Worm (Caenorhabditis elegans): ENCODE results near the gene C05C8.1.

C05C8.1 gene

DNA sequence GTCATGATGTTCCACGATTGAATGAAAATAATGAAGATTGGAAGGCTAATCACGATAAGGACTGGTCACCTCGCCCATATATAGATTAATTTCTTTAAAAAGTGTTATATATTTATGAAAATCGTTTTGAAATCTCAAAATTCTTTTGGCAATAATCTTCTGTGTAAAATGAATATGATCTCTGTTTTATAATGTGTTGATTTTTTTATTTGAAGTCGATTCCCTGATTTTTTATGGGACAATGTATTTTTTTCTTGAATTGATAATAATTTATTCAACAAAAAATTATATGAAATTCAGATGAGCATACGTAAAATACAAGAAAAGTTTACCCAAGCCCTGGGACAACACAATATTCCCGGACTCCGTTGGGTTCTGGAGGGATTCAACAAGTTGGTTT, at the start of gene C05C8.1:
C05C8.1 (plus strand) TSS at position 301 of the 400 bp plus-strand sequence.
- TF ChIP-seq W03F9.2 (tag; optimal IDR thresholded peaks at IDR 0.05) = no peak
- no peak for TF ChIP-seq dao-5 (tag; optimal IDR thresholded peaks at IDR 0.05)
- no peak for TF ChIP-seq him-1 (tag; optimal IDR thresholded peaks at IDR 0.05)

DNA sequence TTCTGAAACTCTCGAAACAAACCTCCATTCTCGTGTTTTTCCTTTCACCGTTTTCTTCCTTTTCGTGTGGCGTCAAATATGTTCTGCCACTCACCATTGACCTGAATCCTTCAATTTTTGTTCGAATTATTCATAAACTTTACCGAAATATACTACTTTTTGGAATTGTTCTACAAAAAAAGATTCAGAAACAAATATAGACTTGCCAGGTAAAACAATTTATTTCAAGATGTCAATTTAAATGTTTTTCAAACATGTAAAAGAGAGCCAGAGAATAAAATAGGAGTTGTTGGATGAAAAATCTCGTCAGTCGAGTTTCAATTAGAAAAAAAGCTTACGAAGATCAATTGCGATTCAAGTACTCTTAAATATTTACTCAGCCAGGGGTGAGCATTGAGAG, 46.0 kb upstream of the C05C8.1 start, which contains the start of gene F09G2.8:
F09G2.8 (minus strand) TSS at position 101 of the 400 bp plus-strand sequence.
- TF ChIP-seq him-1 (tag; optimal IDR thresholded peaks at IDR 0.05) = no peak
- no peak for TF ChIP-seq W03F9.2 (tag; optimal IDR thresholded peaks at IDR 0.05)
- TF ChIP-seq dao-5 (tag; optimal IDR thresholded peaks at IDR 0.05) = no peak

DNA sequence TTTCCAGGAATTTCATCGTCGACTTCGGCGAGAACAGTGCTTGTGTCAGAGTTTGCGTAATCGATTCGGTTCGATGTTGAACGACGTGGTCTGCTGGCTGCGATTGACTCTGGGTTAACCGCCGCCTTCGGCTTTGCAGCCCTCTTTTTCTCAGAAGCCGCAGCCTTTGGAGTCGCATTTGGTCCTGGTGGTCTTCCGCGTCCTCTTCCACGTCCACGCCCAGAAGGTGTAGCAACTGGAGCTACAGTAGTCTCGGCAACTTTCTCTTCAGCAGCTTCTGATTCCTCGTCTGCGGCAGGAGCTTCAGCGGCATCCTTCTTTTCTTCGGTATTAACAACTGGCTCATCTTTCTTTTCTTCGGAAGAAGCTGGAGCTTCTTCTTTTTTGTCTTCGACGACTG, 44.8 kb upstream of the C05C8.1 start:
- TF ChIP-seq W03F9.2 (tag; optimal IDR thresholded peaks at IDR 0.05) = no peak
- TF ChIP-seq him-1 (tag; optimal IDR thresholded peaks at IDR 0.05) = no peak
- TF ChIP-seq dao-5 (tag; optimal IDR thresholded peaks at IDR 0.05) = no peak

DNA sequence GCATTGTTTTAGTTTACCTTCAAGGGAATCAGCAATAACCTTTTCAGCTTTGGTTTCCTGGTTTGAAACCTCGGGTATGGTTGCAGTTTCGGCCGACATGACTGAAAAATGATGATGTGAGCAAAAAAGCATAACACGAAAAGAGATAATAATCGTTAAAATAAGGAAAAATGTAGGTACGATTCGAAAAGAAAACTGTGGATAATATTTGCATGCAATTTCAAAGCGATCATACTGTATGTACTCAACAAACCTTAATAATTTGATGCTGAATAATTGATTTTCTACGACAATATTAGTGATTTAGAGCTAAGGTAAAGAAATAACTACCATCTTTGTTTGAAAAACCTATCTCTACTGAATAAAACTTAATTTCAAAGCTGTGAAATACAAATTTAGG, 43.5 kb upstream of the C05C8.1 start, which contains the start of gene attf-2:
attf-2 (minus strand) TSS at position 101 of the 400 bp plus-strand sequence.
- TF ChIP-seq him-1 (tag; optimal IDR thresholded peaks at IDR 0.05) = no peak
- no peak for TF ChIP-seq dao-5 (tag; optimal IDR thresholded peaks at IDR 0.05)
- TF ChIP-seq W03F9.2 (tag; optimal IDR thresholded peaks at IDR 0.05) = no peak

DNA sequence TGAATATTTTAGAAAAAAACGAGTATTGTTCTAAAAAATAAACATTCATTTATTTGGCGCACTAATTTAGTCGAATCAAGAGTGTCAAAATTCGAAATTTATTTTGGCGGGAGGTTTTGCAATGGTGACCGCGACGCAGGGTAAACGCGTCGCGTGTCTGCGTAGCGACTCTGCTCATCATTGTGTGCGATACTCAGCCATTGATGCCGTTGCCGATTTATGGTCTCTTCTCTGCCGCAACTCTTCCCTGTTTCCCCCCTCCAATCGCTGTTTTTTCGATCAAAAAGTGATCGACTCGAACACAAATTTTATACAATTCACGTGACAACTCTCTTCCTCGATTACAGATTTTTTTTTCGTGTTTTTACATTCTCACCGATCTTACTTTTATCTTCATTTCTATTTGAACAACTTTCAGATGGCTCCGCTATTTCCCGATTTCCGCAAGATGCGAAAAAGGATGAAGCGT, 43.0 kb upstream of the C05C8.1 start, which contains the start of gene F09G2.2:
F09G2.2 (plus strand) TSS at position 419 of the 469 bp plus-strand sequence.
- TF ChIP-seq dao-5 (tag; optimal IDR thresholded peaks at IDR 0.05) (no peak), W03F9.2 (tag; optimal IDR thresholded peaks at IDR 0.05) (peak; percentile 93), him-1 (tag; optimal IDR thresholded peaks at IDR 0.05) (peak; percentile 52)

DNA sequence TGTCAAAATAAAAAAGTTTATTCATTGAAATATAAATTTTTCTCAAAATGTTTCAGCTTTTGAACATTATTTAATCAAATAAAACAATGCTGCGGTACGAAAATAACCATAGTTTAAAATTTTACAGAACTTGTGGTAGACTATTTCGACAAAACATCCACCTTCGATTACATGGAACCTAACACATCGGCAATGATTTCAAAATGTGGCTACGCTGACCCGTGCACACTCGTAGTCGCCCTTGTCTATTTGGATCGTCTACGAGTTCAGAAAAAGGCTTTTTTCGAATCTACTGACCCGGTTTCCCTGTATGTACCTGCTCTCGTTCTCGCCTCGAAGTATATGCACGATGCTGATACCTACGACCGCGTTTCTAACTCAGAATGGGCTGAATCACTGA, 42.5 kb upstream of the C05C8.1 start:
- no peak for TF ChIP-seq W03F9.2 (tag; optimal IDR thresholded peaks at IDR 0.05)
- no peak for TF ChIP-seq dao-5 (tag; optimal IDR thresholded peaks at IDR 0.05)
- TF ChIP-seq him-1 (tag; optimal IDR thresholded peaks at IDR 0.05) = no peak

DNA sequence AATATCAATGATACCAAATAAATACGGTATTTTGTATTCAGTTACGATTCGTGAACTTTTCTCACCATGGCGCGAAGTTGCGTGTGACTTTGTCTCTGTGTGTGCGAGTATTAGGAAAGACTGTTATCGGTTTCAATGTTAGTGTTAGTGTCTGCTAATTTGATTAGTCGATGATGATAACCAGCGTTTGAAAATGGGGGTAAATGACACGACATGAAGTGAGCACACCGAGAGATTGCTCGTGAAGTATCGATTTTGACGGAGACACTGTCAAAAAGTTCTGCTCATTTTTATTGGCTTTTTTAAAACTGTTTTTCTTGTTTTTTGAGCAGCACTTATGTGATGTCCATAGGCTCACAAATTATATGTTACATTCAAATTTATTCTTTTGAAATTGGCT, 41.2 kb upstream of the C05C8.1 start:
- no peak for TF ChIP-seq W03F9.2 (tag; optimal IDR thresholded peaks at IDR 0.05)
- TF ChIP-seq dao-5 (tag; optimal IDR thresholded peaks at IDR 0.05) = no peak
- no peak for TF ChIP-seq him-1 (tag; optimal IDR thresholded peaks at IDR 0.05)

DNA sequence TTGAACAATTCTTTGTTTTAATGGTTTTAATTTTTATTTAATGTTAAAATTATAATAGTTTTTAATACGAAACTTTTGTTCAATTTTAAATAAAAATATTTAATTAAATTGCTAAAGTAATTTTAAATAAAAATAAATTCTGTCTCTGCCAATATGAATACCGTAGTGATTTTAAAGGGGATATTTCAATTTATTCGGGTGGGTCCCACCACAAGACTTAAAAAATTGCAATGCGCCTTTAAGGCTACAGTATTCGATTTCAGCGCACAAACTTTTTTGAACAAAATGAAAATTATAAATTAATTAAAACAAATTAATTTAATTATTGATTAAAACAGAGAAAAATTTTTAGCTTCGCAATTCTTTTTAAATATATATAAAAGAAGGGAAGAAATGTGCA, 40.5 kb upstream of the C05C8.1 start:
- no peak for TF ChIP-seq him-1 (tag; optimal IDR thresholded peaks at IDR 0.05)
- TF ChIP-seq dao-5 (tag; optimal IDR thresholded peaks at IDR 0.05) = no peak
- TF ChIP-seq W03F9.2 (tag; optimal IDR thresholded peaks at IDR 0.05) = no peak

DNA sequence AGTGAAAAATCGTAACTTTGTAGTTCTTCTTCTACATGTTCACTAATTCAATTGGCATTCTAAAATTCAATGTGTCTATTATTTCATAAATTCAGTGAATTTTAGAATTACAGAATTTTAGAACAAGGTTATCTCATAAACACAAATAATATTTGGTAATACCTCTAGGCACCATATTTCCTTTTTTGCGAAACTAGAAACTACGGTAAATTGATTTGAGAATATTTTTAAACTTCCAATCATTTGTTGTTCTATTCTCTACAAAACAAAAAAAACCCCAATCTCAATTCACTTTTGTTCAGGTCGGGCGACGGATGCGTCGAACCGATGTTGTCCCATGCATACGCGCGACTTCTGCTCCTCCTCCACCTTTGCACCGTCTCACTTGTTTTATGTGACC, 39.6 kb upstream of the C05C8.1 start, which contains the start of gene F09G2.1:
F09G2.1 (plus strand) TSS at position 301 of the 400 bp plus-strand sequence.
- TF ChIP-seq him-1 (tag; optimal IDR thresholded peaks at IDR 0.05) = no peak
- no peak for TF ChIP-seq dao-5 (tag; optimal IDR thresholded peaks at IDR 0.05)
- TF ChIP-seq W03F9.2 (tag; optimal IDR thresholded peaks at IDR 0.05) = no peak

DNA sequence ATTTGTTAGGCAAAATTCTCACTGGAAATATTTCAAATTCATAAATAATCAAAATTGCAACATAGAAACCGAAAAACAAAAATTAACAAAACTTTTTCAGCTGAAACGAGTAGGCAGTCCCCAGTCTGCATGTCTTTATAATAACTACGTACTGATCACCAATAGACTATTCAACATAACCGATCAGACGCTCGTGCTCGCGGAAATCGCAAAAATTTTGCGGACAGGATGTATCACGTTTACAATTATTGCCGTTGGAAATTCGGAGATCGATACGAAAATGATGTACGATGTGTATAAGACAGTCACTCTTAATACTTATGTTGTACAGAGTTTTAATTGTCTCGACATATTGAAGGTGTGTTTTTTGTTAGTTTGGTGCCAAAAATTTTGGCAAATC, 38.2 kb upstream of the C05C8.1 start:
- TF ChIP-seq dao-5 (tag; optimal IDR thresholded peaks at IDR 0.05) = no peak

DNA sequence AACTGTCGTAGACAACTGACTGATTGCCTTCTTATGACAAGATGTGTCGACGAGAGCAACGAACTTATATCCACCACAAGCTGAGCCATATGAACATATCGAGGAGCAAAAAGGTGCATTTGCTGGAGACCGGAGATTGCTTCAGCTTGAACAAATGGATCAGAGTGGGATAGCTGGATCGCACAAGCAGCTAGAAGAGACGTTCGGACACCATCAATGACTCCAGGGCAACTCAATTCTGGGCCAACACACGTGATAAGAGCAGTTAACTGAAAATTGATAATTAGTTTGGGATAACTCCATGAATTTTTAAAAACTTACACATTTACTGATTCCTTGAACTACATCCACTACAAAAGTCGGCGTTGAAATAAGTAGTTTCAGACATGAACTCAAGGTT, 30.6 kb upstream of the C05C8.1 start:
- TF ChIP-seq W03F9.2 (tag; optimal IDR thresholded peaks at IDR 0.05) (no peak), dao-5 (tag; optimal IDR thresholded peaks at IDR 0.05) (no peak), him-1 (tag; optimal IDR thresholded peaks at IDR 0.05) (no peak)

DNA sequence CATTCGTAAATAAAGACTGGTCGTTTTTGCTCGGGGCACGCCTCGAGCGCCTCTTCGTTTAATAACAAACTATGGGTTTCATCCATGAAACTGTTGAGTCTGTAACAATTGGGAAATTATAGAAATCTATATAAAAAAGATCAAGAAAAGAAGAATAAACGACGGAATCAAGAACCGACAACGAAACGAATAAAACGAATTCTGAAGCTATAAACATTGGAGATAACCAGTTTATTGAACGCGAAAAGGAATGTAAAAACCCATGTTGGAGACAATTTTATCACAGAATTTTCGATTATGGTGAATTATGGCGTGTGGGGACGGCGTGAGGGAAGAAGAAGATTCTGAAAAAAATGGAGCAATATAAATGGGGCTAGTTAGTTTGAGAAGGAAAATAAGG, 24.8 kb upstream of the C05C8.1 start, which contains the start of gene soap-1:
soap-1 (minus strand) TSS at position 101 of the 400 bp plus-strand sequence.
- TF ChIP-seq him-1 (tag; optimal IDR thresholded peaks at IDR 0.05) = no peak
- TF ChIP-seq W03F9.2 (tag; optimal IDR thresholded peaks at IDR 0.05) = no peak
- no peak for TF ChIP-seq dao-5 (tag; optimal IDR thresholded peaks at IDR 0.05)

DNA sequence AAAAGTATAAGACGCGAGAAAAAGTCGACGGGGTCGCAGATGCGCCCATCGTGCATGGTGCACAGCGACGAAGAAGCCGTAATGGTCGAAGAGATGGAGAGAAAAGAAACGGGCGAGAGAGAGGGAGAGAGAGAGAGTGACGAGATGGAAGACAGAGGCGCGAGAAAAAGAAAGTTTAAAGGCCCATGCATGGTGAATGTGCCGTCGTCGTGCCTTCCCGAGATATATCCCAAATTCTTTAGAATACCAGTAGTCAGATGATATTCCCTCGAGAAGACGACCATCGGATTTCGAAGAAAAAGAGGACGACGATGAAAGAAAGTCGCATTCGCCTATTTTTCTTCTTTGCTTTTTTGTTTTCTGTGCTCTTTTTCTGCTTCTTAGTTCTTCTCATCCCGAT, 23.6 kb upstream of the C05C8.1 start:
- TF ChIP-seq him-1 (tag; optimal IDR thresholded peaks at IDR 0.05) (peak; percentile 24), dao-5 (tag; optimal IDR thresholded peaks at IDR 0.05) (no peak)

DNA sequence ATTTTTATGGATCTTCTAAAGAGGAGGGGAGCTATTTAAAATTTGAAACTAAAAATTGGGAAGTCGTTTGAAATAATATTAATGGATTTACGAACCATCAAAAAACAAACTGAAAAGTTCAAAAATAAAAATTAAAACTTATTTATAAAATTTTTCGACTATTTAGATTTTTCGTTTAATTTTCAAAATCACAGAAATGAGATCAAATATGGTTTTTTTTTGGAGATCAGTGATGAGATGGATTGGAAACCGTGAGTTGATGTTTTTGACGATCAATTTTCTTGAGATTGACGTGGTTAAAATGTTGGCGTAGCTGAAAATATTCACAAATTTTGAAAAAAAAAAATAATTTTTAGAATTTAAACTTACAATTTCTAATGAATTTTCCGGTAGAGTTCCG, 20.6 kb upstream of the C05C8.1 start, which contains the start of gene C13F10.5:
C13F10.5 (minus strand) TSS at position 101 of the 400 bp plus-strand sequence.
- TF ChIP-seq him-1 (tag; optimal IDR thresholded peaks at IDR 0.05) (no peak), dao-5 (tag; optimal IDR thresholded peaks at IDR 0.05) (no peak), W03F9.2 (tag; optimal IDR thresholded peaks at IDR 0.05) (no peak)

DNA sequence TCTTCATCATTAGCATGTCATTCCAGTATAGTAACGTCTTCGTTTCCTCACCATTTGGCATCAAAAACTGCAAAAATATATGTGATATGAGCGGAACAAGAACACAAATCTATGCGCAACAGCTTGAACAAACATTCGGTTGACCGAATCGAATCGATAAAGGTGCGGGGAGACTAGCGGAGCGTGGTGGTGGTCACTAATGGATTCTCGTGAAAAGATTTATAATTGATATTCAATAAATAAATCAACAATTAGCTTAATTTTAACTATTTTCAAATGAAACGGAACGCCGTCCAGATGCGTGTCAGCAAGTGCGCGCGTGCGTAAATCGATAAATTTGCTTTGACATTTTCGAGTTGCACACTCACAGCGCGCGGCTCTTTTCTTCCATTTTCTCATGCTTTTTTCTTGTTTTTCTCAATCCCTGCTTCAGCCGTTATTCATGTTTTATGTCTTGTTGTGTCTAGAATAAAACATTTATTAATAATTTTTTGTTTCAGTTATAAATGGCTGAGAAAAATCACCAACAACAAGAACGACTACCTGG, 18.5 kb upstream of the C05C8.1 start, which contains the start of the genes C13F10.8, C13F10.6 and kxd-1:
C13F10.8 (minus strand) TSS at position 51 of the 547 bp plus-strand sequence.
C13F10.6 (minus strand) TSS at position 67 of the 547 bp plus-strand sequence.
kxd-1 (plus strand) TSS at position 497 of the 547 bp plus-strand sequence.
- no peak for TF ChIP-seq dao-5 (tag; optimal IDR thresholded peaks at IDR 0.05)
- TF ChIP-seq him-1 (tag; optimal IDR thresholded peaks at IDR 0.05) = no peak
- TF ChIP-seq W03F9.2 (tag; optimal IDR thresholded peaks at IDR 0.05) = no peak
